Worm (Caenorhabditis elegans) whole organism, L4 larva: Measurements from ENCODE around the gene F10D7.5.

ENCODE experiments used
- F26F4.8 ChIP-seq: fragments of 200-800 bp; sonication (Bioruptor generic); conservative IDR thresholded peaks from 2 replicates; pipeline ENCODE4 v1.3.6; 2022; ENCODE audit warnings: missing genetic modification characterization, missing compliant biosample characterization
- F37D6.2 ChIP-seq: sonication (generic microtip); optimal IDR thresholded peaks from 2 replicates; lab custom pipeline; 2016; ENCODE audit warnings: mild to moderate bottlenecking, missing genetic modification characterization, missing compliant biosample characterization
- T26A8.4 ChIP-seq: fragments of 200-800 bp; sonication (Bioruptor generic); IDR thresholded peaks from 2 replicates; pipeline ENCODE4 v1.3.6; 2022; ENCODE audit warnings: missing genetic modification characterization, missing compliant biosample characterization
- Y105C5A.15 ChIP-seq: fragments of 200-800 bp; sonication (Bioruptor generic); IDR thresholded peaks from 2 replicates; pipeline ENCODE4 v1.3.6; 2022; ENCODE audit warnings: missing genetic modification characterization, missing compliant biosample characterization
- Y48G9A.11 ChIP-seq: fragments of 200-800 bp; sonication (Bioruptor generic); IDR thresholded peaks from 2 replicates; pipeline ENCODE4 v1.3.6; 2022; ENCODE audit warnings: missing genetic modification reagents, missing genetic modification characterization, missing compliant biosample characterization
- ZK546.5 ChIP-seq, 2 experiments: sonication (generic microtip); optimal IDR thresholded peaks; 2 replicates each; lab custom pipeline; 2017; ENCODE audit warnings: missing biosample characterization in 2 of 2, missing genetic modification characterization in 2 of 2
- aha-1 ChIP-seq: fragments of 150-350 bp; peaks from one replicate; lab custom pipeline; 2014; ENCODE audit warnings: missing biosample characterization, missing genetic modification characterization
- aly-2 ChIP-seq: sonication (generic microtip); optimal IDR thresholded peaks from 2 replicates; lab custom pipeline; 2018; ENCODE audit warnings: missing biosample characterization, missing genetic modification characterization
- ama-1 ChIP-seq: fragments of 150-350 bp; optimal IDR thresholded peaks from 2 replicates; lab custom pipeline; 2014; ENCODE audit warnings: inconsistent platforms, mixed read lengths
- ceh-44 ChIP-seq: fragments of 200-800 bp; sonication (Bioruptor generic); IDR thresholded peaks from 2 replicates; pipeline ENCODE4 v1.3.6; 2022; ENCODE audit warnings: missing genetic modification reagents, missing genetic modification characterization, missing compliant biosample characterization
- ceh-62 ChIP-seq: sonication (generic microtip); optimal IDR thresholded peaks from 2 replicates; lab custom pipeline; 2017; ENCODE audit warnings: missing biosample characterization, missing genetic modification characterization
- ces-1 ChIP-seq: fragments of 150-350 bp; sonication (generic microtip); optimal IDR thresholded peaks from 4 replicates; lab custom pipeline; 2014; ENCODE audit warnings: missing biosample characterization, missing genetic modification reagents, missing genetic modification characterization
- cey-2 ChIP-seq: sonication (generic microtip); optimal IDR thresholded peaks from 3 replicates; lab custom pipeline; 2017; ENCODE audit warnings: missing genetic modification characterization, mild to moderate bottlenecking, missing compliant biosample characterization, antibody characterized with exemption, borderline replicate concordance; ENCODE audit not compliant: insufficient read depth
- ctbp-1 ChIP-seq: fragments of 200-800 bp; sonication (Bioruptor generic); IDR thresholded peaks from 2 replicates; pipeline ENCODE4 v1.3.6; 2022; ENCODE audit warnings: missing genetic modification reagents, missing genetic modification characterization, missing compliant biosample characterization
- daf-12 ChIP-seq: fragments of 150-350 bp; optimal IDR thresholded peaks from 2 replicates; lab custom pipeline; 2014; ENCODE audit warnings: missing biosample characterization, missing genetic modification reagents, missing genetic modification characterization
- daf-16 ChIP-seq, 3 experiments: sonication (generic microtip); optimal IDR thresholded peaks; 2 replicates each; lab custom pipeline; 2016 to 2017; ENCODE audit warnings: missing genetic modification characterization in 3 of 3, missing genetic modification reagents in 3 of 3, mild to moderate bottlenecking in 2 of 3, missing compliant biosample characterization in 2 of 3, missing biosample characterization in 1 of 3, moderate library complexity in 1 of 3
- daf-8 ChIP-seq: fragments of 200-800 bp; sonication (Bioruptor generic); IDR thresholded peaks from 2 replicates; pipeline ENCODE4 v1.3.6; 2022; ENCODE audit warnings: missing genetic modification characterization, missing compliant biosample characterization
- dmd-9 ChIP-seq: fragments of 200-800 bp; sonication (Bioruptor generic); IDR thresholded peaks from 2 replicates; pipeline ENCODE4 v1.3.6; 2022; ENCODE audit warnings: missing genetic modification reagents, missing genetic modification characterization, missing compliant biosample characterization
- dpl-1 ChIP-seq: fragments of 150-350 bp; optimal IDR thresholded peaks from 2 replicates; lab custom pipeline; 2014; ENCODE audit warnings: missing biosample characterization, missing genetic modification reagents, missing genetic modification characterization
- duxl-1 ChIP-seq: sonication (generic microtip); optimal IDR thresholded peaks from 2 replicates; lab custom pipeline; 2016; ENCODE audit warnings: mild to moderate bottlenecking, missing genetic modification characterization, moderate library complexity, missing compliant biosample characterization; ENCODE audit not compliant: poor library complexity
- dve-1 ChIP-seq: sonication (generic microtip); optimal IDR thresholded peaks from 2 replicates; lab custom pipeline; 2017; ENCODE audit warnings: antibody characterized with exemption, mild to moderate bottlenecking, missing genetic modification characterization, missing compliant biosample characterization; ENCODE audit not compliant: insufficient read depth
- egl-43 ChIP-seq: fragments of 200-800 bp; sonication (Bioruptor generic); IDR thresholded peaks from 2 replicates; pipeline ENCODE4 v1.3.6; 2022; ENCODE audit warnings: missing genetic modification reagents, missing genetic modification characterization, missing compliant biosample characterization
- fos-1 ChIP-seq: fragments of 150-350 bp; optimal IDR thresholded peaks from 2 replicates; lab custom pipeline; 2014; ENCODE audit warnings: missing biosample characterization, missing genetic modification characterization
- hlh-11 ChIP-seq: fragments of 200-800 bp; sonication (Bioruptor generic); optimal IDR thresholded peaks from 2 replicates; lab custom pipeline; 2018; ENCODE audit warnings: mild to moderate bottlenecking, missing genetic modification characterization, missing compliant biosample characterization
- hmg-1.1 ChIP-seq: fragments of 200-800 bp; sonication (Bioruptor generic); IDR thresholded peaks from 2 replicates; pipeline ENCODE4 v1.3.6; 2022; ENCODE audit warnings: missing genetic modification reagents, missing genetic modification characterization, missing compliant biosample characterization
- lin-13 ChIP-seq: fragments of 150-350 bp; optimal IDR thresholded peaks from 2 replicates; lab custom pipeline; 2014; ENCODE audit warnings: missing biosample characterization, missing genetic modification reagents, missing genetic modification characterization
- lin-29 ChIP-seq: fragments of 200-800 bp; sonication (Bioruptor generic); IDR thresholded peaks from 2 replicates; pipeline ENCODE4 v1.3.6; 2022; ENCODE audit warnings: missing genetic modification reagents, missing genetic modification characterization, missing compliant biosample characterization
- lir-3 ChIP-seq: sonication (generic microtip); optimal IDR thresholded peaks from 2 replicates; lab custom pipeline; 2016; ENCODE audit warnings: mild to moderate bottlenecking, missing genetic modification characterization, missing compliant biosample characterization
- lsy-2 ChIP-seq, 2 experiments: fragments of 150-350 bp in 1 of 2; sonication (generic microtip) in 1 of 2; optimal IDR thresholded peaks; 2 replicates each; lab custom pipeline; 2014 to 2017; ENCODE audit warnings: missing biosample characterization in 2 of 2, missing genetic modification characterization in 2 of 2
- madf-9 ChIP-seq: fragments of 200-800 bp; sonication (Bioruptor generic); conservative IDR thresholded peaks from 2 replicates; pipeline ENCODE4 v1.3.6; 2022; ENCODE audit warnings: missing genetic modification reagents, missing genetic modification characterization, missing compliant biosample characterization
- mdl-1 ChIP-seq, 2 experiments: fragments of 150-350 bp in 1 of 2; sonication (generic microtip) in 1 of 2; optimal IDR thresholded peaks; 2 replicates each; lab custom pipeline; 2014 to 2017; ENCODE audit warnings: missing biosample characterization in 2 of 2, missing genetic modification characterization in 2 of 2
- mdt-29 ChIP-seq: fragments of 200-800 bp; sonication (Bioruptor generic); IDR thresholded peaks from 2 replicates; pipeline ENCODE4 v1.3.6; 2022; ENCODE audit warnings: missing genetic modification reagents, missing genetic modification characterization, missing compliant biosample characterization
- nhr-102 ChIP-seq: sonication (generic microtip); optimal IDR thresholded peaks from 2 replicates; lab custom pipeline; 2016; ENCODE audit warnings: mild to moderate bottlenecking, missing genetic modification characterization, moderate library complexity, missing compliant biosample characterization
- nhr-11 ChIP-seq: fragments of 150-350 bp; optimal IDR thresholded peaks from 2 replicates; lab custom pipeline; 2014; ENCODE audit warnings: missing biosample characterization, missing genetic modification characterization
- nhr-28 ChIP-seq: fragments of 150-350 bp; optimal IDR thresholded peaks from 2 replicates; lab custom pipeline; 2014; ENCODE audit warnings: missing biosample characterization, missing genetic modification characterization
- nhr-41 ChIP-seq: fragments of 200-800 bp; sonication (Bioruptor generic); IDR thresholded peaks from 2 replicates; pipeline ENCODE4 v1.3.6; 2022; ENCODE audit warnings: missing genetic modification reagents, missing genetic modification characterization, missing compliant biosample characterization
- nhr-48 ChIP-seq: sonication (generic microtip); optimal IDR thresholded peaks from 2 replicates; lab custom pipeline; 2016; ENCODE audit warnings: mild to moderate bottlenecking, missing genetic modification characterization, missing compliant biosample characterization
- pqm-1 ChIP-seq: sonication (generic microtip); optimal IDR thresholded peaks from 2 replicates; lab custom pipeline; 2017; ENCODE audit warnings: missing biosample characterization, missing genetic modification characterization
- rbr-2 ChIP-seq: sonication (generic microtip); optimal IDR thresholded peaks from 2 replicates; lab custom pipeline; 2016; ENCODE audit warnings: missing genotype, missing genetic modification characterization, missing compliant biosample characterization
- saeg-2 ChIP-seq: fragments of 200-800 bp; sonication (Bioruptor generic); IDR thresholded peaks from 2 replicates; pipeline ENCODE4 v1.3.6; 2022; ENCODE audit warnings: missing genetic modification reagents, missing genetic modification characterization, missing compliant biosample characterization
- set-16 ChIP-seq: fragments of 200-800 bp; sonication (Bioruptor generic); IDR thresholded peaks from 2 replicates; pipeline ENCODE4 v1.3.6; 2022; ENCODE audit warnings: missing genetic modification reagents, missing genetic modification characterization, missing compliant biosample characterization
- tra-1 ChIP-seq: fragments of 200-800 bp; sonication (Bioruptor generic); IDR thresholded peaks from 2 replicates; pipeline ENCODE4 v1.3.6; 2022; ENCODE audit warnings: missing genetic modification reagents, missing genetic modification characterization, missing compliant biosample characterization
- unc-39 ChIP-seq: sonication (generic microtip); optimal IDR thresholded peaks from 2 replicates; lab custom pipeline; 2017; ENCODE audit warnings: missing biosample characterization, missing genetic modification characterization
- zfp-2 ChIP-seq: sonication (generic microtip); optimal IDR thresholded peaks from 2 replicates; lab custom pipeline; 2016; ENCODE audit warnings: mild to moderate bottlenecking, missing genetic modification characterization, missing compliant biosample characterization
- ztf-11 ChIP-seq: fragments of 150-350 bp; optimal IDR thresholded peaks from 2 replicates; lab custom pipeline; 2014; ENCODE audit warnings: missing biosample characterization, missing genetic modification characterization
- ztf-7 ChIP-seq: fragments of 150-350 bp; optimal IDR thresholded peaks from 2 replicates; lab custom pipeline; 2014; ENCODE audit warnings: missing biosample characterization, missing genetic modification characterization

Gene F10D7.5

ce11 chrX:17349411-17349810, 42.0 kb downstream of the F10D7.5 start:
- no peak for TF ChIP-seq unc-39 (tag; lab: Kevin White, UChicago)
- TF ChIP-seq madf-9 = no peak
- TF ChIP-seq aha-1 (tag; lab: Kevin White, UChicago) = peak; percentile 90

ce11 chrX:17340484-17340883, 50.9 kb downstream of the F10D7.5 start, which contains the start of gene C53C11.1:
Gene C53C11.1 (plus strand): TSS chrX:17340784.
- TF ChIP-seq cey-2 (tag; lab: Kevin White, UChicago) = no peak
- no peak for TF ChIP-seq F26F4.8
- no peak for TF ChIP-seq daf-8
- TF ChIP-seq fos-1 (tag; lab: Kevin White, UChicago) = no peak
- no peak for TF ChIP-seq ctbp-1 (GFP tag; lab: Robert Waterston, UW)
- TF ChIP-seq ceh-62 (tag; lab: Kevin White, UChicago) = no peak
- no peak for TF ChIP-seq egl-43 (GFP tag; lab: Robert Waterston, UW)
- TF ChIP-seq ces-1 = no peak
- no peak for TF ChIP-seq lsy-2 (tag; optimal IDR thresholded peaks at IDR 0.05; lab: Kevin White, UChicago)
- no peak for TF ChIP-seq nhr-41 (GFP tag; lab: Robert Waterston, UW)
- TF ChIP-seq set-16 (GFP tag; lab: Robert Waterston, UW) = no peak
- TF ChIP-seq hmg-1.1 = no peak
- TF ChIP-seq T26A8.4 (GFP tag; lab: Robert Waterston, UW) = no peak

- no peak for TF ChIP-seq lin-29 (GFP tag; lab: Robert Waterston, UW)
- no peak for TF ChIP-seq dpl-1 (GFP tag; lab: Kevin White, UChicago)
- no peak for TF ChIP-seq hlh-11 (tag; lab: Kevin White, UChicago)
- no peak for TF ChIP-seq ceh-44 (GFP tag; lab: Robert Waterston, UW)
- no peak for TF ChIP-seq daf-12
- no peak for TF ChIP-seq ztf-7 (tag; lab: Kevin White, UChicago)
- TF ChIP-seq lir-3 (tag; lab: Kevin White, UChicago) = no peak
- TF ChIP-seq tra-1 (GFP tag; lab: Robert Waterston, UW) = no peak
- TF ChIP-seq nhr-102 (tag; lab: Kevin White, UChicago) = no peak
- no peak for TF ChIP-seq aly-2 (tag; lab: Kevin White, UChicago)
- TF ChIP-seq, all 104 proteins: peak for 0
These were observed 52.5 kb downstream of the F10D7.5 start for ce11 chrX:17338944-17339343.

- peak; percentile 24 for TF ChIP-seq nhr-28
- no peak for TF ChIP-seq ctbp-1 (GFP tag; lab: Robert Waterston, UW)
- TF ChIP-seq Y48G9A.11 = no peak
- TF ChIP-seq mdt-29 (GFP tag; lab: Robert Waterston, UW) = no peak
- TF ChIP-seq pqm-1 (tag; lab: Kevin White, UChicago) = peak; percentile 69
- TF ChIP-seq aha-1 (tag; lab: Kevin White, UChicago) = no peak
- TF ChIP-seq daf-16 (GFP tag; optimal IDR thresholded peaks at IDR 0.05; lab: Kevin White, UChicago) = no peak
- peak; percentile 79 for TF ChIP-seq daf-16 (tag; optimal IDR thresholded peaks at IDR 0.05; lab: Kevin White, UChicago)
- TF ChIP-seq daf-8 = no peak
- peak; percentile 23 for TF ChIP-seq dve-1 (tag; lab: Kevin White, UChicago)
- no peak for TF ChIP-seq F37D6.2 (tag; lab: Kevin White, UChicago)
- no peak for TF ChIP-seq nhr-11
- TF ChIP-seq rbr-2 = no peak
These were observed 55.1 kb downstream of the F10D7.5 start, which contains the start of gene C53C11.2 for ce11 chrX:17336354-17336753. Gene C53C11.2 (plus strand): TSS chrX:17336637.

ce11 chrX:17333752-17334151, 57.7 kb downstream of the F10D7.5 start, which contains the start of gene C53C11.5:
Gene C53C11.5 (plus strand): TSS chrX:17334052.
- no peak for TF ChIP-seq zfp-2 (tag; lab: Kevin White, UChicago)
- no peak for TF ChIP-seq nhr-102 (tag; lab: Kevin White, UChicago)
- no peak for TF ChIP-seq duxl-1
- TF ChIP-seq ztf-11 (tag; lab: Kevin White, UChicago) = no peak
- TF ChIP-seq lin-13 (GFP tag; lab: Kevin White, UChicago) = no peak
- TF ChIP-seq lin-29 (GFP tag; lab: Robert Waterston, UW) = no peak
- no peak for TF ChIP-seq ZK546.5 (tag; optimal IDR thresholded peaks at IDR 0.05; lab: Kevin White, UChicago)
- TF ChIP-seq saeg-2 (GFP tag; lab: Robert Waterston, UW) = no peak
- TF ChIP-seq ama-1 = no peak
- TF ChIP-seq mdl-1 (tag; optimal IDR thresholded peaks at IDR 0.05; lab: Kevin White, UChicago) = no peak
- no peak for TF ChIP-seq nhr-48 (tag; lab: Kevin White, UChicago)
- no peak for TF ChIP-seq dve-1 (tag; lab: Kevin White, UChicago)
- TF ChIP-seq Y105C5A.15 (GFP tag; lab: Robert Waterston, UW) = no peak
- TF ChIP-seq dmd-9 (GFP tag; lab: Robert Waterston, UW) = no peak
